Worm (Caenorhabditis elegans) whole organism, L1 larva: ENCODE measurements around the gene gpa-10.

ENCODE experiments used
- C04F5.9 ChIP-seq: sonication (generic microtip); optimal IDR thresholded peaks from 2 replicates; lab custom pipeline; 2016; ENCODE audit warnings: missing genetic modification characterization, missing compliant biosample characterization
- C16A3.4 ChIP-seq: fragments of 150-350 bp; optimal IDR thresholded peaks from 2 replicates; lab custom pipeline; 2014; ENCODE audit warnings: missing biosample characterization, missing genetic modification characterization
- C34B4.2 ChIP-seq: sonication (generic microtip); optimal IDR thresholded peaks from 2 replicates; lab custom pipeline; 2017; ENCODE audit warnings: mild to moderate bottlenecking, missing genetic modification characterization, missing compliant biosample characterization
- F16B12.6 ChIP-seq: fragments of 150-350 bp; optimal IDR thresholded peaks from 2 replicates; lab custom pipeline; 2014; ENCODE audit warnings: missing biosample characterization, missing genetic modification characterization
- Y116A8C.19 ChIP-seq: sonication (generic microtip); optimal IDR thresholded peaks from 2 replicates; lab custom pipeline; 2016; ENCODE audit warnings: missing compliant biosample characterization, missing genetic modification characterization, borderline replicate concordance
- aly-2 ChIP-seq: fragments of 150-350 bp; optimal IDR thresholded peaks from 2 replicates; lab custom pipeline; 2014; ENCODE audit warnings: missing biosample characterization, missing genetic modification characterization
- ama-1 ChIP-seq: fragments of 150-350 bp; optimal IDR thresholded peaks from 2 replicates; lab custom pipeline; 2014
- blmp-1 ChIP-seq: fragments of 150-350 bp; optimal IDR thresholded peaks from 2 replicates; lab custom pipeline; 2014; ENCODE audit warnings: missing biosample characterization, missing genetic modification characterization
- ceh-8 ChIP-seq: fragments of 200-800 bp; sonication (Bioruptor generic); optimal IDR thresholded peaks from 2 replicates; lab custom pipeline; 2018; ENCODE audit warnings: mild to moderate bottlenecking, missing genetic modification characterization, moderate library complexity, missing compliant biosample characterization
- ceh-82 ChIP-seq, 3 experiments: fragments of 150-350 bp in 1 of 3; sonication (generic microtip) in 2 of 3; optimal IDR thresholded peaks; 2 replicates each; lab custom pipeline; 2014 to 2017; ENCODE audit warnings: missing biosample characterization in 3 of 3, missing genetic modification characterization in 3 of 3
- ceh-88 ChIP-seq: fragments of 200-800 bp; sonication (Bioruptor generic); IDR thresholded peaks from 2 replicates; pipeline ENCODE4 v1.3.6; 2022; ENCODE audit warnings: missing genetic modification characterization, missing compliant biosample characterization
- ceh-90 ChIP-seq: sonication (generic microtip); optimal IDR thresholded peaks from 2 replicates; lab custom pipeline; 2016; ENCODE audit warnings: missing genetic modification characterization, missing compliant biosample characterization
- ces-1 ChIP-seq: fragments of 150-350 bp; optimal IDR thresholded peaks from 2 replicates; lab custom pipeline; 2014; ENCODE audit warnings: missing biosample characterization, missing genetic modification reagents, missing genetic modification characterization
- dpl-1 ChIP-seq, 3 experiments: fragments of 150-350 bp in 2 of 3; sonication (generic microtip) in 1 of 3; optimal IDR thresholded peaks; 2 replicates each; lab custom pipeline; 2014 to 2017; ENCODE audit warnings: missing biosample characterization in 3 of 3, missing genetic modification characterization in 3 of 3, missing genetic modification reagents in 3 of 3
- dsc-1 ChIP-seq: sonication (generic microtip); optimal IDR thresholded peaks from 2 replicates; lab custom pipeline; 2016; ENCODE audit warnings: mild to moderate bottlenecking, missing genetic modification characterization, missing compliant biosample characterization
- efl-1 ChIP-seq, 4 experiments: fragments of 150-350 bp; optimal IDR thresholded peaks in 3 of 4; peaks in 1 of 4; 1 replicate in 1 of 4; 2 replicates in 3 of 4; lab custom pipeline; 2014; ENCODE audit warnings: missing biosample characterization in 2 of 4, missing genetic modification characterization in 2 of 4, missing genetic modification reagents in 2 of 4
- efl-3 ChIP-seq: fragments of 200-800 bp; sonication (Bioruptor generic); optimal IDR thresholded peaks from 2 replicates; lab custom pipeline; 2018; ENCODE audit warnings: mild to moderate bottlenecking, missing genetic modification characterization, missing compliant biosample characterization
- egl-27 ChIP-seq, 2 experiments: fragments of 150-350 bp in 1 of 2; sonication (generic microtip); optimal IDR thresholded peaks; 3 replicates each; lab custom pipeline; 2017 to 2018; ENCODE audit warnings: missing biosample characterization in 2 of 2, missing genetic modification characterization in 2 of 2, missing genetic modification reagents in 2 of 2
- elt-2 ChIP-seq: sonication (generic microtip); optimal IDR thresholded peaks from 2 replicates; lab custom pipeline; 2016; ENCODE audit warnings: missing genetic modification characterization, mild to moderate bottlenecking, inconsistent platforms, missing compliant biosample characterization, missing genetic modification reagents
- elt-3 ChIP-seq, 6 experiments: fragments of 150-350 bp in 1 of 6; sonication (generic microtip); optimal IDR thresholded peaks; 2 replicates each; lab custom pipeline; 2017 to 2018; ENCODE audit warnings: missing biosample characterization in 6 of 6, missing genetic modification characterization in 6 of 6, inconsistent platforms in 1 of 6
- ets-5 ChIP-seq: fragments of 200-800 bp; sonication (Bioruptor generic); IDR thresholded peaks from 2 replicates; pipeline ENCODE4 v1.3.6; 2022; ENCODE audit warnings: missing genetic modification characterization, missing compliant biosample characterization
- fkh-10 ChIP-seq: sonication (generic microtip); optimal IDR thresholded peaks from 2 replicates; lab custom pipeline; 2017; ENCODE audit warnings: missing biosample characterization, missing genetic modification reagents, missing genetic modification characterization
- fkh-8 ChIP-seq: sonication (generic microtip); optimal IDR thresholded peaks from 2 replicates; lab custom pipeline; 2016; ENCODE audit warnings: mild to moderate bottlenecking, missing genetic modification characterization, missing compliant biosample characterization
- grh-1 ChIP-seq: fragments of 200-800 bp; sonication (Bioruptor generic); IDR thresholded peaks from 2 replicates; pipeline ENCODE4 v1.3.6; 2022; ENCODE audit warnings: missing genetic modification reagents, missing genetic modification characterization, missing compliant biosample characterization
- hlh-17 ChIP-seq: fragments of 200-800 bp; sonication (Bioruptor generic); optimal IDR thresholded peaks from 2 replicates; lab custom pipeline; 2018; ENCODE audit warnings: missing genetic modification characterization, mild to moderate bottlenecking, missing compliant biosample characterization, moderate library complexity, borderline replicate concordance
- hlh-4 ChIP-seq: sonication (generic microtip); optimal IDR thresholded peaks from 2 replicates; lab custom pipeline; 2016; ENCODE audit warnings: mild to moderate bottlenecking, missing genetic modification characterization, missing compliant biosample characterization
- isw-1 ChIP-seq: fragments of 200-800 bp; sonication (Bioruptor generic); IDR thresholded peaks from 2 replicates; pipeline ENCODE4 v1.3.6; 2022; ENCODE audit warnings: missing genetic modification characterization, missing compliant biosample characterization
- lin-13 ChIP-seq: fragments of 150-350 bp; optimal IDR thresholded peaks from 2 replicates; lab custom pipeline; 2014; ENCODE audit warnings: missing biosample characterization, missing genetic modification reagents, missing genetic modification characterization
- lin-14 ChIP-seq: fragments of 200-800 bp; sonication (Bioruptor generic); optimal IDR thresholded peaks from 2 replicates; lab custom pipeline; 2018; ENCODE audit warnings: mild to moderate bottlenecking, missing genetic modification characterization, moderate library complexity, missing compliant biosample characterization
- lin-35 ChIP-seq, 2 experiments: fragments of 150-350 bp; optimal IDR thresholded peaks; 2 replicates each; lab custom pipeline; 2014; ENCODE audit warnings: missing biosample characterization in 2 of 2, missing genetic modification characterization in 2 of 2, missing genetic modification reagents in 2 of 2
- mab-9 ChIP-seq: fragments of 200-800 bp; sonication (Bioruptor generic); IDR thresholded peaks from 2 replicates; pipeline ENCODE4 v1.3.6; 2022; ENCODE audit warnings: missing genetic modification reagents, missing genetic modification characterization, missing compliant biosample characterization
- mep-1 ChIP-seq: fragments of 150-350 bp; optimal IDR thresholded peaks from 2 replicates; lab custom pipeline; 2014; ENCODE audit warnings: missing biosample characterization, missing genetic modification characterization
- nhr-19 ChIP-seq: fragments of 200-800 bp; sonication (Bioruptor generic); conservative IDR thresholded peaks from 2 replicates; pipeline ENCODE4 v1.3.6; 2022; ENCODE audit warnings: missing genetic modification characterization, missing compliant biosample characterization
- nhr-28 ChIP-seq: fragments of 150-350 bp; optimal IDR thresholded peaks from 2 replicates; lab custom pipeline; 2014; ENCODE audit warnings: missing biosample characterization, missing genetic modification characterization
- nhr-76 ChIP-seq: sonication (generic microtip); optimal IDR thresholded peaks from 2 replicates; lab custom pipeline; 2017; ENCODE audit warnings: missing biosample characterization, missing genetic modification characterization
- nhr-77 ChIP-seq: fragments of 150-350 bp; optimal IDR thresholded peaks from 2 replicates; lab custom pipeline; 2014; ENCODE audit warnings: missing biosample characterization, missing genetic modification characterization
- nhr-90 ChIP-seq: sonication (generic microtip); optimal IDR thresholded peaks from 2 replicates; lab custom pipeline; 2016; ENCODE audit warnings: mild to moderate bottlenecking, missing genetic modification characterization, missing compliant biosample characterization; ENCODE audit not compliant: poor library complexity
- pag-3 ChIP-seq: sonication (generic microtip); optimal IDR thresholded peaks from 2 replicates; lab custom pipeline; 2017; ENCODE audit warnings: missing genetic modification characterization, mild to moderate bottlenecking, missing compliant biosample characterization, antibody characterized with exemption, borderline replicate concordance; ENCODE audit not compliant: insufficient read depth
- pqm-1 ChIP-seq: sonication (generic microtip); optimal IDR thresholded peaks from 3 replicates; lab custom pipeline; 2017; ENCODE audit warnings: missing biosample characterization, missing genetic modification characterization
- snpc-4 ChIP-seq: fragments of 150-350 bp; optimal IDR thresholded peaks from 2 replicates; lab custom pipeline; 2014; ENCODE audit warnings: missing biosample characterization, missing genetic modification characterization
- sox-4 ChIP-seq: sonication (generic microtip); optimal IDR thresholded peaks from 2 replicates; lab custom pipeline; 2016; ENCODE audit warnings: missing genetic modification characterization, missing compliant biosample characterization
- sptf-1 ChIP-seq: fragments of 150-350 bp; optimal IDR thresholded peaks from 2 replicates; lab custom pipeline; 2014; ENCODE audit warnings: missing biosample characterization, missing genetic modification characterization
- sup-37 ChIP-seq: fragments of 200-800 bp; sonication (Bioruptor generic); optimal IDR thresholded peaks from 2 replicates; lab custom pipeline; 2018; ENCODE audit warnings: mild to moderate bottlenecking, missing genetic modification characterization, missing compliant biosample characterization
- swsn-7 ChIP-seq: sonication (generic microtip); optimal IDR thresholded peaks from 2 replicates; lab custom pipeline; 2016; ENCODE audit warnings: missing genetic modification characterization, missing compliant biosample characterization
- tbx-2 ChIP-seq: sonication (generic microtip); optimal IDR thresholded peaks from 2 replicates; lab custom pipeline; 2016; ENCODE audit warnings: missing genetic modification characterization, missing compliant biosample characterization
- tlp-1 ChIP-seq: fragments of 150-350 bp; optimal IDR thresholded peaks from 2 replicates; lab custom pipeline; 2014; ENCODE audit warnings: missing biosample characterization, missing genetic modification characterization
- unc-130 ChIP-seq: fragments of 150-350 bp; optimal IDR thresholded peaks from 2 replicates; lab custom pipeline; 2017; ENCODE audit warnings: missing biosample characterization, missing genetic modification characterization, inconsistent platforms
- unc-30 ChIP-seq: sonication (generic microtip); optimal IDR thresholded peaks from 2 replicates; lab custom pipeline; 2017; ENCODE audit warnings: missing biosample characterization, missing genetic modification characterization
- unc-62 ChIP-seq: fragments of 150-350 bp; optimal IDR thresholded peaks from 2 replicates; lab custom pipeline; 2014; ENCODE audit warnings: missing biosample characterization, missing genetic modification reagents, missing genetic modification characterization
- vab-15 ChIP-seq: sonication (generic microtip); optimal IDR thresholded peaks from 2 replicates; lab custom pipeline; 2017; ENCODE audit warnings: missing genotype, mild to moderate bottlenecking, missing genetic modification characterization, missing compliant biosample characterization
- zag-1 ChIP-seq: fragments of 150-350 bp; optimal IDR thresholded peaks from 2 replicates; lab custom pipeline; 2014; ENCODE audit warnings: missing biosample characterization, missing genetic modification characterization
- zip-4 ChIP-seq: fragments of 200-800 bp; sonication (Bioruptor generic); optimal IDR thresholded peaks from 2 replicates; lab custom pipeline; 2018; ENCODE audit warnings: mild to moderate bottlenecking, missing genetic modification characterization, moderate library complexity, missing compliant biosample characterization
- ztf-11 ChIP-seq, 2 experiments: sonication (generic microtip); optimal IDR thresholded peaks; 2 replicates each; lab custom pipeline; 2016 to 2017; ENCODE audit warnings: missing genetic modification characterization in 2 of 2, missing biosample characterization in 1 of 2, missing compliant biosample characterization in 1 of 2

The gpa-10 gene

DNA sequence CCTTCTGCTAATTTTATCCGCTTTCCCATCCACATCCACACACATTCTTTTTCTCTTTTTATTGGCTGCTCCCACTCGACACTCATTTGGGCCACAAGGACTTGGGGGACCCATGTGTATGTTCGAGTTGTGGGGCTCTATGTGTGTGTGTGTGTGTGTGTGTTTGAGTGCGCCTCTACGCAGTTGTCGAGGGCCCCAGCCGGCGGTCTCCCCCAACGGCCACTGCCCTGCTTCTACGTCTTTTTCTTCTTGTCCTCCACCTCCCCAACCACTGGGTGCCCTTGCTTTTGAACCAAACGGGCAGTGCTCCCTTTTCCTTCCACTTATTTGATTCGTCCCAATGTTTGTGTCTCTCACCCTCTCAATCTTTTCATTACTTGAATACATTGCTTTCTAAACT lies 26.0 kb upstream of the gpa-10 start (continued):
- TF ChIP-seq dsc-1 (tag; lab: Kevin White, UChicago) = peak; percentile 50
- no peak for TF ChIP-seq zip-4
- no peak for TF ChIP-seq blmp-1
- TF ChIP-seq hlh-4 (tag; lab: Kevin White, UChicago) = no peak
- TF ChIP-seq dpl-1 (GFP tag; optimal IDR thresholded peaks at IDR 0.05; lab: Kevin White, UChicago) = no peak
- no peak for TF ChIP-seq mab-9 (GFP tag; lab: Robert Waterston, UW)
- no peak for TF ChIP-seq unc-62
- TF ChIP-seq mep-1 (tag; lab: Kevin White, UChicago) = no peak
- TF ChIP-seq fkh-8 (tag; lab: Kevin White, UChicago) = no peak
- TF ChIP-seq ceh-90 (tag; lab: Kevin White, UChicago) = no peak
- peak; percentile 83 for TF ChIP-seq lin-14 (GFP tag; lab: Kevin White, UChicago)
- TF ChIP-seq vab-15 (tag; lab: Kevin White, UChicago) = no peak
- TF ChIP-seq efl-1 (optimal IDR thresholded peaks at IDR 0.05; lab: Kevin White, UChicago) = no peak
- peak in 1 of 2 experiments; percentile 44 for TF ChIP-seq efl-1 (GFP tag; optimal IDR thresholded peaks at IDR 0.05 in 1 of 2; lab: Kevin White, UChicago)
- peak; percentile 8 for TF ChIP-seq ceh-8 (GFP tag; lab: Kevin White, UChicago)
- TF ChIP-seq elt-3 (tag; optimal IDR thresholded peaks at IDR 0.05; lab: Kevin White, UChicago) = no peak
- TF ChIP-seq hlh-17 (GFP tag; lab: Kevin White, UChicago) = no peak
- TF ChIP-seq C16A3.4 (tag; lab: Kevin White, UChicago) = no peak
- no peak for TF ChIP-seq nhr-76 (tag; lab: Kevin White, UChicago)
- TF ChIP-seq lin-13 (GFP tag; lab: Kevin White, UChicago) = no peak
- no peak for TF ChIP-seq unc-130 (tag; lab: Kevin White, UChicago)
- no peak for TF ChIP-seq aly-2 (tag; lab: Kevin White, UChicago)
- peak; percentile 35 for TF ChIP-seq tbx-2
- TF ChIP-seq nhr-90 = no peak
- no peak for TF ChIP-seq tlp-1 (tag; lab: Kevin White, UChicago)
- 0 out of 2 replicates have a peak, but pooled peaks have one; percentile 4 for TF ChIP-seq nhr-19
- no peak for TF ChIP-seq C34B4.2
- no peak for TF ChIP-seq ces-1 (GFP tag; lab: Kevin White, UChicago)
- peak; percentile 35 for TF ChIP-seq snpc-4 (tag; lab: Kevin White, UChicago)
- TF ChIP-seq C04F5.9 (tag; lab: Kevin White, UChicago) = no peak
- peak in 1 of 2 experiments; percentile 21 for TF ChIP-seq lin-35 (GFP tag; optimal IDR thresholded peaks at IDR 0.05; lab: Kevin White, UChicago)
- TF ChIP-seq fkh-10 = no peak
- no peak for TF ChIP-seq ets-5 (GFP tag; lab: Robert Waterston, UW)
- no peak for TF ChIP-seq nhr-77 (tag; lab: Kevin White, UChicago)
- TF ChIP-seq sup-37 (GFP tag; lab: Kevin White, UChicago) = no peak
- TF ChIP-seq swsn-7 (tag; lab: Kevin White, UChicago) = no peak
- TF ChIP-seq Y116A8C.19 = no peak
- no peak for TF ChIP-seq F16B12.6 (tag; lab: Kevin White, UChicago)
- TF ChIP-seq ztf-11 (tag; optimal IDR thresholded peaks at IDR 0.05; lab: Kevin White, UChicago) = no peak
- no peak for TF ChIP-seq sox-4
- no peak for TF ChIP-seq ama-1 (lab: Kevin White, UChicago)
- TF ChIP-seq elt-2 (tag; lab: Kevin White, UChicago) = no peak
- TF ChIP-seq isw-1 = no peak
- no peak for TF ChIP-seq pqm-1 (tag; lab: Kevin White, UChicago)
- TF ChIP-seq nhr-28 (tag; lab: Kevin White, UChicago) = no peak
- TF ChIP-seq ceh-82 (tag; optimal IDR thresholded peaks at IDR 0.05; lab: Kevin White, UChicago) = peak in 1 of 3 experiments; percentile 42
- TF ChIP-seq grh-1 (GFP tag; lab: Robert Waterston, UW) = no peak
- no peak for TF ChIP-seq pag-3
- TF ChIP-seq sptf-1 (tag; lab: Kevin White, UChicago) = no peak
- TF ChIP-seq ceh-88 (GFP tag; lab: Robert Waterston, UW) = no peak
- TF ChIP-seq egl-27 (tag; optimal IDR thresholded peaks at IDR 0.05; lab: Kevin White, UChicago) = no peak
- no peak for TF ChIP-seq efl-3 (GFP tag; lab: Kevin White, UChicago)
- no peak for TF ChIP-seq zag-1
- no peak for TF ChIP-seq unc-30 (tag; lab: Kevin White, UChicago)
